Worm (Caenorhabditis elegans): Measurements from ENCODE around the gene jmjd-3.1.
A peak's percentile ranks its signal among the peaks of the same experiment; 100 is the strongest.

ce11 chrX:8545971-8546442 is 24.8 kb upstream of the jmjd-3.1 start, which contains the start of gene sdha-1:
- TF ChIP-seq nhr-12 (tag; optimal IDR thresholded peaks at IDR 0.05) (no peak), zag-1 (tag; optimal IDR thresholded peaks at IDR 0.05) (no peak), ama-1 (optimal IDR thresholded peaks at IDR 0.05) (no peak), nhr-237 (tag; optimal IDR thresholded peaks at IDR 0.05) (peak; percentile 41), pqm-1 (tag; optimal IDR thresholded peaks at IDR 0.05) (no peak), lsy-2 (tag; optimal IDR thresholded peaks at IDR 0.05) (peak; percentile 86 to 88), unc-62 (GFP tag; optimal IDR thresholded peaks at IDR 0.05) (no peak), ceh-82 (tag; optimal IDR thresholded peaks at IDR 0.05) (peak; percentile 81 to 87 (median 86)), snpc-4 (tag; optimal IDR thresholded peaks at IDR 0.05) (peak; percentile 63), tbx-2 (tag; optimal IDR thresholded peaks at IDR 0.05) (peak; percentile 89), fkh-10 (GFP tag; optimal IDR thresholded peaks at IDR 0.05) (peak; percentile 59), lin-14 (GFP tag; optimal IDR thresholded peaks at IDR 0.05) (peak; percentile 97), nhr-11 (tag; optimal IDR thresholded peaks at IDR 0.05) (no peak)
